Worm (Caenorhabditis elegans) whole organism, L2 larva: ENCODE measurements around the gene srh-217.

ENCODE experiments used
- C34F6.9 ChIP-seq: fragments of 150-350 bp; optimal IDR thresholded peaks from 2 replicates; lab custom pipeline; 2014; ENCODE audit warnings: missing biosample characterization, missing genetic modification characterization
- ZK546.5 ChIP-seq: sonication (generic microtip); optimal IDR thresholded peaks from 2 replicates; lab custom pipeline; 2017; ENCODE audit warnings: missing biosample characterization, missing genetic modification characterization
- aly-2 ChIP-seq: fragments of 150-350 bp; optimal IDR thresholded peaks from 2 replicates; lab custom pipeline; 2014; ENCODE audit warnings: missing biosample characterization, missing genetic modification characterization
- ama-1 ChIP-seq: fragments of 150-350 bp; optimal IDR thresholded peaks from 2 replicates; lab custom pipeline; 2018; ENCODE audit warnings: inconsistent platforms
- blmp-1 ChIP-seq: sonication (generic microtip); optimal IDR thresholded peaks from 2 replicates; lab custom pipeline; 2017; ENCODE audit warnings: missing genetic modification characterization, mild to moderate bottlenecking, missing compliant biosample characterization, antibody characterized with exemption, moderate library complexity; ENCODE audit not compliant: insufficient read depth
- ceh-82 ChIP-seq: fragments of 150-350 bp; optimal IDR thresholded peaks from 2 replicates; lab custom pipeline; 2014; ENCODE audit warnings: missing biosample characterization, missing genetic modification characterization
- crh-2 ChIP-seq: sonication (generic microtip); optimal IDR thresholded peaks from 2 replicates; lab custom pipeline; 2017; ENCODE audit warnings: missing biosample characterization, missing genetic modification characterization
- dmd-4 ChIP-seq: sonication (generic microtip); optimal IDR thresholded peaks from 2 replicates; lab custom pipeline; 2017; ENCODE audit warnings: missing biosample characterization, missing genetic modification characterization
- egl-27 ChIP-seq: sonication (generic microtip); optimal IDR thresholded peaks from 3 replicates; lab custom pipeline; 2017; ENCODE audit warnings: missing biosample characterization, missing genetic modification reagents, missing genetic modification characterization
- elt-3 ChIP-seq: sonication (generic microtip); optimal IDR thresholded peaks from 2 replicates; lab custom pipeline; 2017; ENCODE audit warnings: missing biosample characterization, missing genetic modification characterization
- fos-1 ChIP-seq: fragments of 150-350 bp; optimal IDR thresholded peaks from 2 replicates; lab custom pipeline; 2014; ENCODE audit warnings: missing biosample characterization, missing genetic modification characterization
- gmeb-1 ChIP-seq: fragments of 150-350 bp; optimal IDR thresholded peaks from 2 replicates; lab custom pipeline; 2014; ENCODE audit warnings: missing biosample characterization, missing genetic modification characterization
- lin-11 ChIP-seq: fragments of 150-350 bp; sonication (generic microtip); optimal IDR thresholded peaks from 2 replicates; lab custom pipeline; 2014; ENCODE audit warnings: missing biosample characterization, missing genetic modification characterization, inconsistent platforms, mixed read lengths
- lin-13 ChIP-seq: fragments of 150-350 bp; optimal IDR thresholded peaks from 2 replicates; lab custom pipeline; 2014; ENCODE audit warnings: missing biosample characterization, missing genetic modification reagents, missing genetic modification characterization
- lin-39 ChIP-seq: fragments of 150-350 bp; optimal IDR thresholded peaks from 2 replicates; lab custom pipeline; 2014; ENCODE audit warnings: missing biosample characterization, missing genetic modification reagents, missing genetic modification characterization
- mbf-1 ChIP-seq: sonication (generic microtip); optimal IDR thresholded peaks from 2 replicates; lab custom pipeline; 2017; ENCODE audit warnings: missing biosample characterization, missing genetic modification characterization
- mdl-1 ChIP-seq, 2 experiments: fragments of 150-350 bp in 1 of 2; sonication (generic microtip) in 1 of 2; optimal IDR thresholded peaks; 2 replicates each; lab custom pipeline; 2017; ENCODE audit warnings: missing biosample characterization in 2 of 2, missing genetic modification characterization in 2 of 2
- nhr-11 ChIP-seq: fragments of 150-350 bp; optimal IDR thresholded peaks from 2 replicates; lab custom pipeline; 2014; ENCODE audit warnings: missing biosample characterization, missing genetic modification characterization
- nhr-12 ChIP-seq: fragments of 150-350 bp; optimal IDR thresholded peaks from 2 replicates; lab custom pipeline; 2014; ENCODE audit warnings: missing biosample characterization, missing genetic modification characterization
- nhr-129 ChIP-seq: fragments of 150-350 bp; optimal IDR thresholded peaks from 2 replicates; lab custom pipeline; 2014; ENCODE audit warnings: missing biosample characterization, missing genetic modification characterization
- nhr-23 ChIP-seq: fragments of 150-350 bp; optimal IDR thresholded peaks from 2 replicates; lab custom pipeline; 2014; ENCODE audit warnings: missing biosample characterization, missing genetic modification reagents, missing genetic modification characterization
- nhr-237 ChIP-seq: fragments of 150-350 bp; optimal IDR thresholded peaks from 2 replicates; lab custom pipeline; 2014; ENCODE audit warnings: missing biosample characterization, missing genetic modification characterization
- nhr-25 ChIP-seq: fragments of 150-350 bp; sonication (generic microtip); optimal IDR thresholded peaks from 3 replicates; lab custom pipeline; 2014; ENCODE audit warnings: missing biosample characterization, missing genetic modification characterization
- peb-1 ChIP-seq: fragments of 150-350 bp; optimal IDR thresholded peaks from 2 replicates; lab custom pipeline; 2014; ENCODE audit warnings: missing biosample characterization, missing genetic modification characterization
- skn-1 ChIP-seq: sonication (generic microtip); optimal IDR thresholded peaks from 2 replicates; lab custom pipeline; 2017; ENCODE audit warnings: missing biosample characterization, missing genetic modification characterization
- snpc-4 ChIP-seq: fragments of 150-350 bp; optimal IDR thresholded peaks from 2 replicates; lab custom pipeline; 2014; ENCODE audit warnings: missing biosample characterization, missing genetic modification characterization
- unc-39 ChIP-seq: fragments of 150-350 bp; optimal IDR thresholded peaks from 2 replicates; lab custom pipeline; 2014; ENCODE audit warnings: missing biosample characterization, missing genetic modification characterization
- unc-62 ChIP-seq: fragments of 150-350 bp; optimal IDR thresholded peaks from 2 replicates; lab custom pipeline; 2014; ENCODE audit warnings: missing biosample characterization, missing genetic modification reagents, missing genetic modification characterization
- zag-1 ChIP-seq: fragments of 150-350 bp; optimal IDR thresholded peaks from 2 replicates; lab custom pipeline; 2014; ENCODE audit warnings: missing biosample characterization, missing genetic modification characterization
- ztf-1 ChIP-seq: fragments of 200-800 bp; sonication (Bioruptor generic); conservative IDR thresholded peaks from 2 replicates; pipeline ENCODE4 v1.3.6; 2022; ENCODE audit warnings: missing genetic modification characterization, missing compliant biosample characterization
- ztf-4 ChIP-seq: fragments of 150-350 bp; optimal IDR thresholded peaks from 2 replicates; lab custom pipeline; 2014; ENCODE audit warnings: missing biosample characterization, missing genetic modification characterization

srh-217 gene

ce11 chrV:20196671-20197070, 1.3 kb upstream of the srh-217 start, which contains the start of gene ftr-1:
ftr-1 (plus strand) TSS chrV:20196971.
- TF ChIP-seq unc-62 (GFP tag; lab: Kevin White, UChicago) (no peak), ceh-82 (tag; lab: Kevin White, UChicago) (no peak), nhr-23 (tag; lab: Kevin White, UChicago) (no peak), nhr-25 (tag; lab: Kevin White, UChicago) (no peak), mdl-1 (tag; optimal IDR thresholded peaks at IDR 0.05; lab: Kevin White, UChicago) (no peak), nhr-12 (no peak), gmeb-1 (tag; lab: Kevin White, UChicago) (no peak), elt-3 (tag; lab: Kevin White, UChicago) (no peak), mbf-1 (tag; lab: Kevin White, UChicago) (no peak), lin-11 (no peak), ZK546.5 (tag; lab: Kevin White, UChicago) (no peak), aly-2 (tag; lab: Kevin White, UChicago) (no peak), nhr-237 (tag; lab: Kevin White, UChicago) (no peak), ztf-1 (no peak), ztf-4 (tag; lab: Kevin White, UChicago) (no peak), zag-1 (tag; lab: Kevin White, UChicago) (no peak), blmp-1 (no peak), peb-1 (tag; lab: Kevin White, UChicago) (no peak), fos-1 (tag; lab: Kevin White, UChicago) (no peak), nhr-11 (tag; lab: Kevin White, UChicago) (no peak)
- TF ChIP-seq, all 48 proteins: peak for 0

ce11 chrV:20192102-20192880, 3.1 kb downstream of the srh-217 start, which contains the start of the genes fbxa-115 and Y113G7B.27:
fbxa-115 (minus strand) TSS chrV:20192152.
Y113G7B.27 (plus strand) TSS chrV:20192830.
- TF ChIP-seq ztf-4 (tag; lab: Kevin White, UChicago) = no peak
- peak; percentile 78 for TF ChIP-seq skn-1 (tag; lab: Kevin White, UChicago)
- no peak for TF ChIP-seq aly-2 (tag; lab: Kevin White, UChicago)

ce11 chrV:20188790-20189189, 6.6 kb downstream of the srh-217 start, which contains the start of gene fbxa-116:
fbxa-116 (minus strand) TSS chrV:20188890.
- TF ChIP-seq unc-39 (no peak), ztf-4 (tag; lab: Kevin White, UChicago) (no peak), ama-1 (lab: Kevin White, UChicago) (no peak)

DNA sequence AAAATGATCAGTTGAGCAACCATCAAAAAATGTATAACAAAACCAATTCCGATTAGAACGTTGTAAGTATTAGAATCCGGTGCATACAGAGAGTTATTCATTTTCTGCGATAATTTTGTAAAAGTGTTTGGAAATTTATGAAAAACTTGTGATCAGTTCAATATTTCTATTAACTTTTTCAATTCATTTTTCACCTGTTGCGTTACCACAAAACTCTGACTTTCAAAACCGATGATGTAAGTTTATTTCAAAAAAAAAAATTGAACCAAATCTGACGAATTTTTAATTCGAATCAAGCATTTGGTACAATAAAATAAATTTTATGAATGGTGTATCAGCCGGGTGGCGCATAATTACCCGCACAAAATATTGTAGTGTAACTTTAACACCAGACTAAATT, 8.8 kb downstream of the srh-217 start, which contains the start of gene srz-16:
TSS of gene srz-16 (minus strand) at position 101 of the 400 bp plus-strand sequence.
- no peak for TF ChIP-seq lin-39 (tag; lab: Kevin White, UChicago)

DNA sequence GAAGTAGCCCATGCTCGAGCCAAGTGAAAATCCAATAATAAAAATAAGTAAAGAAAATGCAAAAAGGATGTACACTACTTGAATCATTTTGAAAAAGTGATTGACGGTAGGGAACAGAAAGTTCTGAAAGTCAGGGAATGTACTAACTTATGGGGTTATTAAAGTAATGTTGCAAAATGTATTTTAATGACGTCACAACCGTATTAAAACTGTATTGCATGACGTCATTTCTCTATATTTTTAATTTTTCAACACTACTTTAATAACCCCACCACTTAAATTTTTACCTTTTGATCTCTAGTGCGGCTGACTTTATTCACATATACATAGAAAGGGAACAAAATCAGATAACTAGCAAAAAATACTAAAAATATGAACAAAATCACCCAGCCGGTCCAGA, 13.0 kb downstream of the srh-217 start:
- TF ChIP-seq dmd-4 (no peak), egl-27 (no peak), snpc-4 (no peak), crh-2 (tag; lab: Kevin White, UChicago) (no peak), nhr-129 (tag; lab: Kevin White, UChicago) (no peak), fos-1 (tag; lab: Kevin White, UChicago) (no peak), nhr-237 (tag; lab: Kevin White, UChicago) (no peak), C34F6.9 (tag; lab: Kevin White, UChicago) (no peak), lin-13 (GFP tag; lab: Kevin White, UChicago) (no peak)

ce11 chrV:20171941-20172340, 23.4 kb downstream of the srh-217 start, which contains the start of gene srw-39:
srw-39 (minus strand) TSS chrV:20172041.
- TF ChIP-seq mdl-1 (tag; optimal IDR thresholded peaks at IDR 0.05; lab: Kevin White, UChicago) = no peak
- TF ChIP-seq, all 48 proteins: peak for 0
